Fruit fly (Drosophila melanogaster) whole organism, embryonic: ENCODE data around the gene CG46312.

Experiments used
- Atf6 ChIP-seq: fragments of 200-800 bp; sonication (Bioruptor generic); IDR thresholded peaks from 2 replicates; pipeline ENCODE4 v1.3.6; 2022; ENCODE audit warnings: missing biosample characterization, missing genetic modification characterization
- B-H2 ChIP-seq: fragments of 200-800 bp; sonication (Bioruptor generic); optimal IDR thresholded peaks from 2 replicates; lab custom pipeline; 2018; ENCODE audit warnings: missing biosample characterization, mild to moderate bottlenecking, missing genetic modification characterization
- C15 ChIP-seq: fragments of 200-800 bp; sonication (Bioruptor generic); IDR thresholded peaks from 3 replicates; pipeline ENCODE4 v1.3.6; 2022; ENCODE audit warnings: missing biosample characterization, missing genetic modification characterization
- CG10462 ChIP-seq: fragments of 200-800 bp; sonication (Bioruptor generic); optimal IDR thresholded peaks from 2 replicates; lab custom pipeline; 2016; ENCODE audit warnings: missing biosample characterization, missing genetic modification characterization
- CG12155 ChIP-seq: fragments of 200-800 bp; sonication (Bioruptor generic); optimal IDR thresholded peaks from 3 replicates; lab custom pipeline; 2016; ENCODE audit warnings: missing biosample characterization, missing genetic modification characterization
- CG12659 ChIP-seq: fragments of 200-800 bp; sonication (Bioruptor generic); optimal IDR thresholded peaks from 3 replicates; lab custom pipeline; 2017; ENCODE audit warnings: mild to moderate bottlenecking, missing biosample characterization, missing genetic modification reagents, missing genetic modification characterization
- CG15011 ChIP-seq: fragments of 200-800 bp; sonication (Bioruptor generic); optimal IDR thresholded peaks from 3 replicates; lab custom pipeline; 2018; ENCODE audit warnings: missing biosample characterization, mild to moderate bottlenecking, missing genetic modification characterization
- CG1529 ChIP-seq: fragments of 200-800 bp; sonication (Bioruptor generic); optimal IDR thresholded peaks from 3 replicates; lab custom pipeline; 2018; ENCODE audit warnings: missing biosample characterization, missing genetic modification characterization
- CG1602 ChIP-seq: fragments of 200-800 bp; sonication (Bioruptor generic); optimal IDR thresholded peaks from 3 replicates; lab custom pipeline; 2016; ENCODE audit warnings: missing biosample characterization, missing genetic modification characterization
- CG17385 ChIP-seq: fragments of 200-800 bp; sonication (Bioruptor generic); optimal IDR thresholded peaks from 3 replicates; lab custom pipeline; 2018; ENCODE audit warnings: missing biosample characterization, mild to moderate bottlenecking, missing genetic modification characterization
- CG17568 ChIP-seq: fragments of 200-800 bp; sonication (Bioruptor generic); optimal IDR thresholded peaks from 2 replicates; lab custom pipeline; 2018; ENCODE audit warnings: missing biosample characterization, mild to moderate bottlenecking, missing genetic modification characterization, moderate library complexity
- CG1792 ChIP-seq: fragments of 200-800 bp; sonication (Bioruptor generic); optimal IDR thresholded peaks from 2 replicates; lab custom pipeline; 2016; ENCODE audit warnings: missing biosample characterization, missing genetic modification characterization
- CG18476 ChIP-seq: fragments of 200-800 bp; sonication (Bioruptor generic); optimal IDR thresholded peaks from 2 replicates; lab custom pipeline; 2016; ENCODE audit warnings: missing biosample characterization, mild to moderate bottlenecking, missing genetic modification characterization
- CG2116 ChIP-seq: fragments of 200-800 bp; sonication (Bioruptor generic); optimal IDR thresholded peaks from 3 replicates; lab custom pipeline; 2018; ENCODE audit warnings: missing biosample characterization, mild to moderate bottlenecking, missing genetic modification characterization
- CG2202 ChIP-seq: fragments of 200-800 bp; sonication (Bioruptor generic); optimal IDR thresholded peaks from 2 replicates; lab custom pipeline; 2018; ENCODE audit warnings: missing biosample characterization, mild to moderate bottlenecking, missing genetic modification characterization
- CG2678 ChIP-seq: fragments of 200-800 bp; sonication (Bioruptor generic); optimal IDR thresholded peaks from 3 replicates; lab custom pipeline; 2019; ENCODE audit warnings: missing biosample characterization, mild to moderate bottlenecking, missing genetic modification characterization, moderate library complexity
- CG32767 ChIP-seq: fragments of 200-800 bp; sonication (Bioruptor generic); IDR thresholded peaks from 2 replicates; pipeline ENCODE4 v1.3.6; 2022; ENCODE audit warnings: missing biosample characterization, missing genetic modification characterization
- CG42726 ChIP-seq: fragments of 200-800 bp; sonication (Bioruptor generic); IDR thresholded peaks from 2 replicates; pipeline ENCODE4 v1.3.6; 2022; ENCODE audit warnings: missing biosample characterization, missing genetic modification characterization; ENCODE audit not compliant: partially characterized antibody
- CG4282 ChIP-seq: fragments of 200-800 bp; sonication (Bioruptor generic); optimal IDR thresholded peaks from 2 replicates; lab custom pipeline; 2016; ENCODE audit warnings: missing biosample characterization, missing genetic modification characterization
- CG6272 ChIP-seq: fragments of 200-800 bp; sonication (Bioruptor generic); IDR thresholded peaks from 2 replicates; pipeline ENCODE4 v1.3.6; 2022; ENCODE audit warnings: missing biosample characterization, missing genetic modification characterization
- CG6683 ChIP-seq: fragments of 200-800 bp; sonication (Bioruptor generic); optimal IDR thresholded peaks from 2 replicates; lab custom pipeline; 2017; ENCODE audit warnings: missing biosample characterization, mild to moderate bottlenecking, missing genetic modification characterization, missing genetic modification reagents
- CG6689 ChIP-seq: fragments of 200-800 bp; sonication (Bioruptor generic); IDR thresholded peaks from 2 replicates; pipeline ENCODE4 v1.3.6; 2022; ENCODE audit warnings: missing biosample characterization, missing genetic modification characterization
- CG9797 ChIP-seq: fragments of 200-800 bp; sonication (Bioruptor generic); optimal IDR thresholded peaks from 3 replicates; lab custom pipeline; 2018; ENCODE audit warnings: missing biosample characterization, mild to moderate bottlenecking, missing genetic modification characterization
- CoRest ChIP-seq: fragments of 200-800 bp; sonication (Bioruptor generic); optimal IDR thresholded peaks from 3 replicates; lab custom pipeline; 2018; ENCODE audit warnings: missing biosample characterization, mild to moderate bottlenecking, missing genetic modification characterization, moderate library complexity
- Doc3 ChIP-seq: fragments of 200-800 bp; sonication (Bioruptor generic); IDR thresholded peaks from 3 replicates; pipeline ENCODE4 v1.3.6; 2022; ENCODE audit warnings: missing biosample characterization, missing genetic modification characterization; ENCODE audit not compliant: partially characterized antibody
- E2f1 ChIP-seq: fragments of 200-800 bp; sonication (Bioruptor generic); IDR thresholded peaks from 2 replicates; pipeline ENCODE4 v1.3.6; 2022; ENCODE audit warnings: missing biosample characterization, missing genetic modification characterization
- HmgZ ChIP-seq: fragments of 200-800 bp; sonication (Bioruptor generic); optimal IDR thresholded peaks from 2 replicates; lab custom pipeline; 2018; ENCODE audit warnings: missing biosample characterization, mild to moderate bottlenecking, missing genetic modification characterization
- Hr78 ChIP-seq, 2 experiments: fragments of 200-800 bp in 1 of 2; fragments of >200 bp in 1 of 2; sonication (Bioruptor generic) in 1 of 2; optimal IDR thresholded peaks; 2 replicates each; lab custom pipeline; 2017 to 2019; ENCODE audit warnings: missing biosample characterization in 2 of 2, missing genetic modification characterization in 2 of 2, mild to moderate bottlenecking in 1 of 2, moderate library complexity in 1 of 2
- Hsf ChIP-seq: fragments of 200-800 bp; sonication (Bioruptor generic); optimal IDR thresholded peaks from 3 replicates; lab custom pipeline; 2016; ENCODE audit warnings: missing biosample characterization, missing genetic modification characterization
- Kr ChIP-seq: fragments of 200-800 bp; sonication (Bioruptor generic); optimal IDR thresholded peaks from 2 replicates; lab custom pipeline; 2017; ENCODE audit warnings: missing biosample characterization, mild to moderate bottlenecking, missing genetic modification characterization
- Lhr ChIP-seq: fragments of 200-800 bp; sonication (Bioruptor generic); optimal IDR thresholded peaks from 3 replicates; lab custom pipeline; 2017; ENCODE audit warnings: mild to moderate bottlenecking, missing biosample characterization, missing genetic modification reagents, missing genetic modification characterization
- Pdp1 ChIP-seq, 2 experiments: fragments of 200-800 bp; sonication (Bioruptor generic); optimal IDR thresholded peaks; 3 replicates each; lab custom pipeline; 2016; ENCODE audit warnings: missing biosample characterization in 2 of 2, missing genetic modification characterization in 2 of 2, mild to moderate bottlenecking in 1 of 2, moderate library complexity in 1 of 2
- Scr ChIP-seq: fragments of 200-800 bp; sonication (Bioruptor generic); IDR thresholded peaks from 2 replicates; pipeline ENCODE4 v1.3.6; 2022; ENCODE audit warnings: missing biosample characterization, missing genetic modification characterization; ENCODE audit not compliant: partially characterized antibody
- Sin3A ChIP-seq: fragments of >200 bp; optimal IDR thresholded peaks from 2 replicates; lab custom pipeline; 2018
- Sry-δ ChIP-seq: fragments of 200-800 bp; sonication (Bioruptor generic); optimal IDR thresholded peaks from 2 replicates; lab custom pipeline; 2016; ENCODE audit warnings: missing biosample characterization, missing genetic modification characterization
- YL-1 ChIP-seq: fragments of 200-800 bp; sonication (Bioruptor generic); optimal IDR thresholded peaks from 3 replicates; lab custom pipeline; 2017; ENCODE audit warnings: missing biosample characterization, mild to moderate bottlenecking, missing genetic modification characterization
- ara ChIP-seq: fragments of 200-800 bp; sonication (Bioruptor generic); IDR thresholded peaks from 2 replicates; pipeline ENCODE4 v1.3.6; 2022; ENCODE audit warnings: missing biosample characterization, missing genetic modification characterization
- cas ChIP-seq: fragments of 200-800 bp; sonication (Bioruptor generic); IDR thresholded peaks from 2 replicates; pipeline ENCODE4 v1.3.6; 2022; ENCODE audit warnings: missing biosample characterization, missing genetic modification characterization
- emc ChIP-seq: fragments of 200-800 bp; sonication (Bioruptor generic); optimal IDR thresholded peaks from 2 replicates; lab custom pipeline; 2016; ENCODE audit warnings: missing biosample characterization, missing genetic modification characterization
- en ChIP-seq: fragments of 200-800 bp; sonication (Bioruptor generic); optimal IDR thresholded peaks from 2 replicates; lab custom pipeline; 2016; ENCODE audit warnings: missing biosample characterization, missing genetic modification characterization
- gcm ChIP-seq: fragments of 200-800 bp; sonication (Bioruptor generic); optimal IDR thresholded peaks from 2 replicates; lab custom pipeline; 2019; ENCODE audit warnings: missing biosample characterization, mild to moderate bottlenecking, missing genetic modification characterization, moderate library complexity
- grn ChIP-seq: fragments of 200-800 bp; sonication (Bioruptor generic); optimal IDR thresholded peaks from 3 replicates; lab custom pipeline; 2017; ENCODE audit warnings: missing biosample characterization, missing genetic modification characterization
- h ChIP-seq: fragments of >200 bp; optimal IDR thresholded peaks from 2 replicates; lab custom pipeline; 2017
- jumu ChIP-seq: fragments of 200-800 bp; sonication (Bioruptor generic); optimal IDR thresholded peaks from 3 replicates; lab custom pipeline; 2016; ENCODE audit warnings: missing biosample characterization, missing genetic modification characterization
- kah ChIP-seq: fragments of 200-800 bp; sonication (Bioruptor generic); optimal IDR thresholded peaks from 2 replicates; lab custom pipeline; 2018; ENCODE audit warnings: missing biosample characterization, mild to moderate bottlenecking, missing genetic modification characterization
- nom ChIP-seq: fragments of 200-800 bp; sonication (Bioruptor generic); optimal IDR thresholded peaks from 2 replicates; lab custom pipeline; 2017; ENCODE audit warnings: missing biosample characterization, missing genetic modification characterization, mild to moderate bottlenecking, moderate library complexity, missing genetic modification reagents
- pita ChIP-seq: fragments of 200-800 bp; sonication (Bioruptor generic); optimal IDR thresholded peaks from 2 replicates; lab custom pipeline; 2017; ENCODE audit warnings: missing biosample characterization, mild to moderate bottlenecking, missing genetic modification characterization
- sens ChIP-seq: fragments of 200-800 bp; sonication (Bioruptor generic); peaks from one replicate; lab custom pipeline; 2016; ENCODE audit warnings: missing biosample characterization, missing genetic modification characterization
- slbo ChIP-seq: fragments of 200-800 bp; sonication (Bioruptor generic); IDR thresholded peaks from 2 replicates; pipeline ENCODE4 v1.3.6; 2022; ENCODE audit warnings: missing biosample characterization, missing genetic modification characterization
- tio ChIP-seq: fragments of 200-800 bp; sonication (Bioruptor generic); optimal IDR thresholded peaks from 2 replicates; lab custom pipeline; 2017; ENCODE audit warnings: missing biosample characterization, missing genetic modification characterization, inconsistent platforms
- trh ChIP-seq: fragments of 200-800 bp; sonication (Bioruptor generic); optimal IDR thresholded peaks from 2 replicates; lab custom pipeline; 2016; ENCODE audit warnings: missing biosample characterization, missing genetic modification characterization
- vvl ChIP-seq: fragments of 200-800 bp; sonication (Bioruptor generic); IDR thresholded peaks from 2 replicates; pipeline ENCODE4 v1.3.6; 2022; ENCODE audit warnings: missing biosample characterization, missing genetic modification characterization
- zen ChIP-seq: fragments of 200-800 bp; sonication (Bioruptor generic); optimal IDR thresholded peaks from 3 replicates; lab custom pipeline; 2018; ENCODE audit warnings: missing biosample characterization, mild to moderate bottlenecking, missing genetic modification characterization, moderate library complexity

CG46312 gene

DNA sequence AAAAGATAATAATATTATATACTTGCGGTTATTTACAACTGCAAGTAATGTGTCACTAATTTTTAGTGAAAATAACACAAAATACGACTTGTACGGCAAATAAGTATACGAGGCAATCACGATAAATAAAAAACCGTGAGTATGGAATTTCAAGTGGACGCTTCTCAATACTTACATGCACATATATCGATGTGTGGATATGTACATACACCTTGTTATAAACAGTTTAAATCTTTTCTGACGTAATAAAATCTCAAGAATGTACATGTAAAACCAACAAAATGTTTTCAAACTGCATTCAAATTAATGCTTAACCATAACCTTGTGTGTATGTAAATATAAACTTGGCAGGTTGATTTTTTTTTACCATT, 738 bp upstream of the CG46312 start (continued):
- TF ChIP-seq CG6683 (GFP tag; lab: Kevin White, UChicago) (no peak), CoRest (tag; lab: Kevin White, UChicago) (no peak), en (GFP tag; lab: Kevin White, UChicago) (no peak), Hsf (no peak), CG4282 (GFP tag; lab: Kevin White, UChicago) (no peak), CG1602 (GFP tag; lab: Kevin White, UChicago) (no peak), Sry-δ (GFP tag; lab: Kevin White, UChicago) (peak; percentile 8), Hr78 (GFP tag; optimal IDR thresholded peaks at IDR 0.05; lab: Kevin White, UChicago) (no peak), CG17385 (no peak), Atf6 (GFP tag; lab: Robert Waterston, UW) (no peak), CG2202 (tag; lab: Kevin White, UChicago) (no peak), emc (GFP tag; lab: Kevin White, UChicago) (no peak), CG17568 (GFP tag; lab: Kevin White, UChicago) (no peak), CG12155 (no peak), Pdp1 (GFP tag; optimal IDR thresholded peaks at IDR 0.05; lab: Kevin White, UChicago) (peak in 1 of 2 experiments; percentile 62), ara (no peak), CG18476 (GFP tag; lab: Kevin White, UChicago) (no peak), Doc3 (GFP tag; lab: Robert Waterston, UW) (no peak), jumu (GFP tag; lab: Kevin White, UChicago) (no peak), Lhr (GFP tag; lab: Kevin White, UChicago) (no peak), pita (GFP tag; lab: Kevin White, UChicago) (no peak), CG12659 (GFP tag; lab: Kevin White, UChicago) (no peak), CG1792 (GFP tag; lab: Kevin White, UChicago) (no peak), slbo (GFP tag; lab: Robert Waterston, UW) (no peak), sens (no peak), B-H2 (no peak), CG9797 (GFP tag; lab: Kevin White, UChicago) (no peak), grn (GFP tag; lab: Kevin White, UChicago) (no peak), Scr (0 out of 2 replicates have a peak, but pooled peaks have one; percentile 14), tio (no peak), YL-1 (GFP tag; lab: Kevin White, UChicago) (peak; percentile 54), CG1529 (GFP tag; lab: Kevin White, UChicago) (no peak), CG10462 (no peak), Kr (GFP tag; lab: Kevin White, UChicago) (no peak), CG15011 (GFP tag; lab: Kevin White, UChicago) (no peak), CG2116 (GFP tag; lab: Kevin White, UChicago) (no peak), CG2678 (no peak), zen (no peak), CG32767 (peak; percentile 52; the same call in 1 of the 2 replicates), nom (GFP tag; lab: Kevin White, UChicago) (no peak), h (no peak), CG6272 (GFP tag; lab: Robert Waterston, UW) (no peak), cas (GFP tag; lab: Robert Waterston, UW) (no peak), gcm (GFP tag; lab: Kevin White, UChicago) (no peak), C15 (GFP tag; lab: Robert Waterston, UW) (no peak), CG42726 (no peak), trh (GFP tag; lab: Kevin White, UChicago) (no peak), CG6689 (GFP tag; lab: Robert Waterston, UW) (no peak), Sin3A (lab: Kevin White, UChicago) (no peak), vvl (GFP tag; lab: Robert Waterston, UW) (no peak), kah (GFP tag; lab: Kevin White, UChicago) (no peak), HmgZ (no peak), E2f1 (no peak)
